Worm (Caenorhabditis elegans): ENCODE results near the gene sri-62.

DNA sequence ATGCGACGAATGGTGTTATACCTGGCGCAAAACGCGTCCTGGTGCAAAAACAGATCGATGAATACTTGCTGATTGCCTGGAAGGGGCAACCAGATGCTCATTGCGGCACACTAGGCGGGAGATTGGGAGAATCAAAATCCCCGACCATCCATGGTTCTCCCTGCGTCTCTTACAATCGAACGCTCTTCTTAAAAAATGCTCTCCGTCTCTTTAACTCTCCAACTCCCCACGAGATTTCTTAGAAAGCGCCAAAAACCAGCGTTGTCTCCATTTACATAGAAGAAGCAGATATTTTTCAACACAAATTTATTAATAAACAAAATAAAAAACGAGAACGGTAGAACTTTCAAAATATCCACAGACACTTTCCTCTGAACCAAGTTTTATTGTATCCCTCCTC, 17.2 kb downstream of the sri-62 start, which contains the start of gene F34D6.1:
- TF ChIP-seq Y75B8A.6 (GFP tag; IDR thresholded peaks at IDR 0.05) (no peak), egl-27 (tag; optimal IDR thresholded peaks at IDR 0.05) (no peak), fkh-10 (GFP tag; optimal IDR thresholded peaks at IDR 0.05) (no peak), hlh-11 (tag; optimal IDR thresholded peaks at IDR 0.05) (no peak), pqm-1 (tag; optimal IDR thresholded peaks at IDR 0.05) (no peak), nhr-11 (tag; optimal IDR thresholded peaks at IDR 0.05) (no peak), ceh-28 (tag; optimal IDR thresholded peaks at IDR 0.05) (no peak), ceh-62 (tag; optimal IDR thresholded peaks at IDR 0.05) (no peak)

Measured in whole organism, L4 larva.